Fruit fly (Drosophila melanogaster): Measurements from ENCODE around the gene CG14397.

The CG14397 gene

DNA sequence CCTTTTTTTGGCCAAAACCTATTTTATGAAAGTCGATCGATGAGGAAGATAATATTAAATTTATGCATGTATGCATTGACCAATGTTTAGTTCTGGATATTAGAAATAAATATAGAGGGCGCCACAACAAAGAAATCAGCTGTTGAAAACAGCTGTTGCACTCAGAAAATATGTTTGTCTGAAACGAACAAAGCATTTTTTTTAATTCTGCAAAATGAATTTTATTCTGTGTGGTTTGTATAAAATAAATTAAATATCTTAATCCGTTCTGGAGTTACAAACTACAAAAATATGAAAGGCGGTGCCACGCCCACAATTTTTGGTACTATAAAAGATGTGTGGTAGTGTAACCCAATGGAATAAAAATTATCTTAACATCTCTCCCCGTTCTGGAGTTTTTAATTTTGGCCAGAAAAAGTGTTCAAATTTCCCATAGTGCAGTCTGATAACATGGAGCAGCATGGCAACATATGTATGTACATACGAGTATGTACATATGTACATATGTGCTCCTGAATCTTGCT is 17.8 kb downstream of the CG14397 start (continued):
- TF ChIP-seq CG2678 (tag; optimal IDR thresholded peaks at IDR 0.05) (peak; percentile 63), her (GFP tag; optimal IDR thresholded peaks at IDR 0.05) (no peak), dysf (GFP tag; IDR thresholded peaks at IDR 0.05) (peak; percentile 67; the same call in 2 of the 3 replicates), cas (GFP tag; IDR thresholded peaks at IDR 0.05) (no peak), CG7987 (GFP tag; optimal IDR thresholded peaks at IDR 0.05) (no peak), TFAM (GFP tag; optimal IDR thresholded peaks at IDR 0.05) (no peak), CG3281 (GFP tag; optimal IDR thresholded peaks at IDR 0.05) (peak; percentile 25), schlank (tag; optimal IDR thresholded peaks at IDR 0.05) (no peak), CG11398 (GFP tag; optimal IDR thresholded peaks at IDR 0.05) (no peak), run (tag; optimal IDR thresholded peaks at IDR 0.05) (peak; percentile 20), HmgZ (tag; optimal IDR thresholded peaks at IDR 0.05) (no peak), toy (GFP tag; IDR thresholded peaks at IDR 0.05) (no peak), CG7271 (tag; optimal IDR thresholded peaks at IDR 0.05) (no peak), CG3407 (GFP tag; optimal IDR thresholded peaks at IDR 0.05) (peak; percentile 39), CG4404 (GFP tag; IDR thresholded peaks at IDR 0.05) (no peak; the same call in 1 of the 2 replicates), fd64A (GFP tag; optimal IDR thresholded peaks at IDR 0.05) (no peak), Ada2b (GFP tag; IDR thresholded peaks at IDR 0.05) (peak; percentile 66), CG4820 (GFP tag; optimal IDR thresholded peaks at IDR 0.05) (peak; percentile 76), CHES-1-like (GFP tag; optimal IDR thresholded peaks at IDR 0.05) (peak; percentile 38), Nf-YB (GFP tag; optimal IDR thresholded peaks at IDR 0.05) (no peak), Dll (GFP tag; IDR thresholded peaks at IDR 0.05; ENCODE audit: partially characterized antibody) (no peak), pb (GFP tag; optimal IDR thresholded peaks at IDR 0.05) (peak; percentile 26), chm (GFP tag; IDR thresholded peaks at IDR 0.05) (no peak; the same call in 1 of the 2 replicates), Nf-YA (GFP tag; IDR thresholded peaks at IDR 0.05) (0 out of 2 replicates have a peak, but pooled peaks have one; percentile 38), fu2 (GFP tag; optimal IDR thresholded peaks at IDR 0.05) (no peak), Side (GFP tag; optimal IDR thresholded peaks at IDR 0.05) (peak; percentile 40), zen (tag; optimal IDR thresholded peaks at IDR 0.05) (peak; percentile 1), Hr39 (optimal IDR thresholded peaks at IDR 0.05) (no peak), fd96Cb (tag; optimal IDR thresholded peaks at IDR 0.05) (peak; percentile 38), Hr78 (GFP tag; optimal IDR thresholded peaks at IDR 0.05) (peak in 1 of 2 experiments; percentile 19), B-H1 (GFP tag; IDR thresholded peaks at IDR 0.05) (peak; percentile 37; the same call in 2 of the 3 replicates), Abd-B (GFP tag; optimal IDR thresholded peaks at IDR 0.05) (no peak), Ets65A (GFP tag) (peak; percentile 7), CG12942 (GFP tag; optimal IDR thresholded peaks at IDR 0.05) (no peak), gsb-n (tag; optimal IDR thresholded peaks at IDR 0.05) (peak; percentile 43), CG4854 (GFP tag; optimal IDR thresholded peaks at IDR 0.05) (peak; percentile 66), CG11696 (GFP tag; IDR thresholded peaks at IDR 0.05) (no peak), tx (GFP tag; optimal IDR thresholded peaks at IDR 0.05) (peak; percentile 11), Sry-δ (GFP tag; optimal IDR thresholded peaks at IDR 0.05) (peak; percentile 10), nerfin-2 (GFP tag; IDR thresholded peaks at IDR 0.05; ENCODE audit: partially characterized antibody) (no peak), Dp (GFP tag; optimal IDR thresholded peaks at IDR 0.05) (no peak), Med (GFP tag) (peak; percentile 74), Hand (GFP tag; optimal IDR thresholded peaks at IDR 0.05) (no peak), seq (GFP tag; IDR thresholded peaks at IDR 0.05) (peak; percentile 48; the same call in 1 of the 2 replicates), CG10654 (GFP tag; optimal IDR thresholded peaks at IDR 0.05) (peak; percentile 41), CG11247 (GFP tag; IDR thresholded peaks at IDR 0.05) (no peak), pros (GFP tag; optimal IDR thresholded peaks at IDR 0.05) (no peak), odd (GFP tag; optimal IDR thresholded peaks at IDR 0.05) (peak; percentile 28), Taf1 (GFP tag; IDR thresholded peaks at IDR 0.05) (no peak), CG17328 (GFP tag; IDR thresholded peaks at IDR 0.05) (peak; percentile 43; the same call in 1 of the 2 replicates), Bdp1 (GFP tag; optimal IDR thresholded peaks at IDR 0.05) (peak; percentile 26)

All from whole organism, embryonic.